Worm (Caenorhabditis elegans): Measurements from ENCODE around the gene C33H5.16.

The C33H5.16 gene

DNA sequence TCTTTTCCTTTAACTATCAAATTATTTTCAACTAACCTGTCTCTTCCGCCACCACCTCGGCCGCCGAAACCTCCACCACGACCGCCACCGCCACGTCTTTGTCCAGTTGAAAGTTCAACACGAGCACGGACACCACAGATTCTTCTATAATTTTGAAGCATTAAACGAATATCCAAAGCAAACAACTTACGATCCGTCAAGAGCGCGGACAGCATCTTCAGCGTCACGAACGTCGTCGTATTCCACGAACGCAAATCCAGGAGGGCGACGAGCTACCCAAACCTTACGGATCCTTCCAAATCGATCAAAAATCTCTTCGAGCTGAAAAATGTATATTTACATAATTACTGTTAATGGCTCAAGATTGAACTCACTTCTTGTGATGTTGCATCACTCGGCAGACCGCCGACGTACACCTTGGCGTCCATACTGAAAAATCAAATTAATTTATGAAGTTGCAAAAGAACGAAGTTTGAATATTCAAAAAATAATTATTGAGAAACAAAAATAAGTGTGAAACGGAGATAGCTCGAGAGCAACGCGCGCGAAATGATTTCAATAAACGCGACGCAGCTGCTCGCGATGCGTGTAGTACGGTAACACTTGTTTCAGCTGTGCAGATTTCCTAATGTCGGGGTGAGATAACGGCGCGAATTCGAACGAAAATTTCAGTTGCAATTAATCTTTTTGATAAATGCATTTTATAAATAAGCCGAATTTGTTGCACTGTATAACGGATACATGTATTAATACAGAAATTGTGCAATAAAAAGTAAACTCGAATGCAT, 12.2 kb downstream of the C33H5.16 start, which contains the start of gene rsp-6 (continued):
- TF ChIP-seq lsy-2 (tag; optimal IDR thresholded peaks at IDR 0.05) (peak; percentile 97 to 99), nhr-77 (tag; optimal IDR thresholded peaks at IDR 0.05) (peak; percentile 78), mdl-1 (tag; optimal IDR thresholded peaks at IDR 0.05) (peak in 1 of 2 experiments; percentile 59), dve-1 (tag; optimal IDR thresholded peaks at IDR 0.05; ENCODE audit: insufficient read depth) (peak; percentile 90), tra-1 (GFP tag; IDR thresholded peaks at IDR 0.05) (no peak), duxl-1 (tag; optimal IDR thresholded peaks at IDR 0.05; ENCODE audit: poor library complexity) (peak; percentile 44), zag-1 (tag; optimal IDR thresholded peaks at IDR 0.05) (no peak), lin-39 (tag; optimal IDR thresholded peaks at IDR 0.05) (no peak), ztf-11 (tag; optimal IDR thresholded peaks at IDR 0.05) (no peak), unc-130 (GFP tag; optimal IDR thresholded peaks at IDR 0.05) (peak; percentile 74), Y75B8A.6 (GFP tag; IDR thresholded peaks at IDR 0.05) (no peak), skn-1 (tag; optimal IDR thresholded peaks at IDR 0.05) (no peak), rbr-2 (tag; optimal IDR thresholded peaks at IDR 0.05) (peak; percentile 85), madf-5 (GFP tag; IDR thresholded peaks at IDR 0.05) (no peak), nhr-6 (tag; optimal IDR thresholded peaks at IDR 0.05) (peak; percentile 81), zip-11 (GFP tag; IDR thresholded peaks at IDR 0.05) (0 out of 2 replicates have a peak, but pooled peaks have one; percentile 11), lin-29 (GFP tag; IDR thresholded peaks at IDR 0.05) (no peak), nhr-111 (GFP tag; optimal IDR thresholded peaks at IDR 0.05) (no peak), nhr-76 (tag; optimal IDR thresholded peaks at IDR 0.05) (no peak), ZK337.2 (GFP tag; IDR thresholded peaks at IDR 0.05) (no peak), zip-2 (tag; optimal IDR thresholded peaks at IDR 0.05) (no peak), mxl-2 (GFP tag; conservative IDR thresholded peaks at IDR 0.05) (no peak), daf-16 (GFP tag; optimal IDR thresholded peaks at IDR 0.05) (peak in 1 of 2 experiments; percentile 1), daf-16 (tag; optimal IDR thresholded peaks at IDR 0.05) (peak; percentile 77), lin-15B (tag; optimal IDR thresholded peaks at IDR 0.05) (peak; percentile 51), snpc-1.2 (GFP tag; IDR thresholded peaks at IDR 0.05) (0 out of 2 replicates have a peak, but pooled peaks have one; percentile 14), sdz-12 (GFP tag; optimal IDR thresholded peaks at IDR 0.05) (no peak), unc-39 (tag; optimal IDR thresholded peaks at IDR 0.05) (no peak), aly-2 (tag; optimal IDR thresholded peaks at IDR 0.05) (no peak), php-3 (GFP tag; IDR thresholded peaks at IDR 0.05) (no peak), dpl-1 (GFP tag; optimal IDR thresholded peaks at IDR 0.05) (peak; percentile 92), spr-3 (GFP tag; optimal IDR thresholded peaks at IDR 0.05) (no peak), ceh-20 (GFP tag; IDR thresholded peaks at IDR 0.05) (no peak), arid-1 (GFP tag; conservative IDR thresholded peaks at IDR 0.05) (peak; percentile 69), F10B5.3 (tag; optimal IDR thresholded peaks at IDR 0.05) (no peak), gei-8 (GFP tag; optimal IDR thresholded peaks at IDR 0.05) (no peak), saeg-2 (GFP tag; IDR thresholded peaks at IDR 0.05) (no peak), fkh-10 (GFP tag; optimal IDR thresholded peaks at IDR 0.05) (peak; percentile 50), daf-19 (GFP tag; conservative IDR thresholded peaks at IDR 0.05) (no peak), nhr-11 (tag; optimal IDR thresholded peaks at IDR 0.05) (peak; percentile 78), ceh-44 (GFP tag; IDR thresholded peaks at IDR 0.05) (peak; percentile 56; the same call in 1 of the 2 replicates), cey-2 (tag; optimal IDR thresholded peaks at IDR 0.05; ENCODE audit: borderline replicate concordance, insufficient read depth) (no peak), R02D3.7 (tag; optimal IDR thresholded peaks at IDR 0.05) (no peak), Y5F2A.4 (GFP tag; optimal IDR thresholded peaks at IDR 0.05) (no peak), daf-8 (GFP tag; IDR thresholded peaks at IDR 0.05) (no peak), mxl-3 (GFP tag; optimal IDR thresholded peaks at IDR 0.05) (peak; percentile 62), nhr-42 (GFP tag; IDR thresholded peaks at IDR 0.05) (no peak), ceh-32 (tag; optimal IDR thresholded peaks at IDR 0.05; ENCODE audit: poor library complexity) (no peak), attf-4 (tag; optimal IDR thresholded peaks at IDR 0.05) (no peak), set-16 (GFP tag; IDR thresholded peaks at IDR 0.05) (no peak)
